Fruit fly (Drosophila melanogaster) whole organism, adult: Measurements from ENCODE around the gene TAF1B.
A peak's percentile ranks its signal among the peaks of the same experiment; 100 is the strongest.

Experiments used
- CG11617 ChIP-seq: fragments of 200-800 bp; sonication (Bioruptor generic); optimal IDR thresholded peaks from 2 replicates; lab custom pipeline; 2017; ENCODE audit warnings: mild to moderate bottlenecking, missing biosample characterization, missing genetic modification reagents, missing genetic modification characterization
- CG12768 ChIP-seq: fragments of 200-800 bp; sonication (Bioruptor generic); optimal IDR thresholded peaks from 2 replicates; lab custom pipeline; 2017; ENCODE audit warnings: missing biosample characterization, missing genetic modification characterization, mild to moderate bottlenecking, moderate library complexity, missing genetic modification reagents
- CG14711 ChIP-seq: fragments of 200-800 bp; sonication (Bioruptor generic); optimal IDR thresholded peaks from 2 replicates; lab custom pipeline; 2018; ENCODE audit warnings: missing biosample characterization, mild to moderate bottlenecking, missing genetic modification characterization, moderate library complexity
- CG1620 ChIP-seq: fragments of 200-800 bp; sonication (Bioruptor generic); optimal IDR thresholded peaks from 2 replicates; lab custom pipeline; 2016; ENCODE audit warnings: missing biosample characterization, missing genetic modification characterization
- CG33017 ChIP-seq: fragments of 200-800 bp; sonication (Bioruptor generic); optimal IDR thresholded peaks from 2 replicates; lab custom pipeline; 2018; ENCODE audit warnings: missing biosample characterization, mild to moderate bottlenecking, missing genetic modification characterization, moderate library complexity
- CG5204 ChIP-seq: fragments of 200-800 bp; sonication (Bioruptor generic); optimal IDR thresholded peaks from 2 replicates; lab custom pipeline; 2016; ENCODE audit warnings: missing biosample characterization, missing genetic modification characterization
- CG7045 ChIP-seq: fragments of 200-800 bp; sonication (Bioruptor generic); optimal IDR thresholded peaks from 2 replicates; lab custom pipeline; 2017; ENCODE audit warnings: missing biosample characterization, mild to moderate bottlenecking, missing genetic modification characterization
- CG7101 ChIP-seq: fragments of 200-800 bp; sonication (Bioruptor generic); optimal IDR thresholded peaks from 2 replicates; lab custom pipeline; 2018; ENCODE audit warnings: missing biosample characterization, mild to moderate bottlenecking, missing genetic modification characterization, moderate library complexity
- Clk ChIP-seq: fragments of 200-800 bp; sonication (Bioruptor generic); optimal IDR thresholded peaks from 2 replicates; lab custom pipeline; 2017; ENCODE audit warnings: missing biosample characterization, missing genetic modification characterization
- Crg-1 ChIP-seq: fragments of 200-800 bp; sonication (Bioruptor generic); optimal IDR thresholded peaks from 2 replicates; lab custom pipeline; 2016; ENCODE audit warnings: missing biosample characterization, missing genetic modification characterization
- Hr96 ChIP-seq: fragments of 200-800 bp; sonication (Bioruptor generic); optimal IDR thresholded peaks from 2 replicates; lab custom pipeline; 2016; ENCODE audit warnings: missing biosample characterization, missing genetic modification characterization
- Mnt ChIP-seq: fragments of 200-800 bp; sonication (Bioruptor generic); optimal IDR thresholded peaks from 2 replicates; lab custom pipeline; 2016; ENCODE audit warnings: missing biosample characterization, mild to moderate bottlenecking, missing genetic modification characterization
- bab1 ChIP-seq: fragments of 200-800 bp; sonication (Bioruptor generic); optimal IDR thresholded peaks from 3 replicates; lab custom pipeline; 2019; ENCODE audit warnings: missing biosample characterization, mild to moderate bottlenecking, missing genetic modification characterization, moderate library complexity
- cic ChIP-seq: fragments of 200-800 bp; sonication (Bioruptor generic); optimal IDR thresholded peaks from 2 replicates; lab custom pipeline; 2017; ENCODE audit warnings: missing biosample characterization, mild to moderate bottlenecking, missing genetic modification characterization, moderate library complexity
- cnc ChIP-seq, 2 experiments: fragments of >200 bp; optimal IDR thresholded peaks; 2 replicates each; lab custom pipeline; 2017
- kay ChIP-seq: fragments of 200-800 bp; sonication (Bioruptor generic); peaks from one replicate; lab custom pipeline; 2016; ENCODE audit warnings: missing biosample characterization, missing genetic modification characterization, borderline replicate concordance
- ovo ChIP-seq: fragments of 200-800 bp; sonication (Bioruptor generic); optimal IDR thresholded peaks from 2 replicates; lab custom pipeline; 2016; ENCODE audit warnings: missing biosample characterization, missing genetic modification characterization
- pad ChIP-seq: fragments of 200-800 bp; sonication (Bioruptor generic); optimal IDR thresholded peaks from 3 replicates; lab custom pipeline; 2017; ENCODE audit warnings: missing biosample characterization, missing genetic modification characterization, mild to moderate bottlenecking, moderate library complexity, missing genetic modification reagents
- tj ChIP-seq: fragments of 200-800 bp; sonication (Bioruptor generic); optimal IDR thresholded peaks from 3 replicates; lab custom pipeline; 2017; ENCODE audit warnings: missing biosample characterization, mild to moderate bottlenecking, missing genetic modification characterization, moderate library complexity
- toe ChIP-seq: fragments of 200-800 bp; sonication (Bioruptor generic); optimal IDR thresholded peaks from 2 replicates; lab custom pipeline; 2016; ENCODE audit warnings: missing biosample characterization, missing genetic modification characterization

TAF1B gene

DNA sequence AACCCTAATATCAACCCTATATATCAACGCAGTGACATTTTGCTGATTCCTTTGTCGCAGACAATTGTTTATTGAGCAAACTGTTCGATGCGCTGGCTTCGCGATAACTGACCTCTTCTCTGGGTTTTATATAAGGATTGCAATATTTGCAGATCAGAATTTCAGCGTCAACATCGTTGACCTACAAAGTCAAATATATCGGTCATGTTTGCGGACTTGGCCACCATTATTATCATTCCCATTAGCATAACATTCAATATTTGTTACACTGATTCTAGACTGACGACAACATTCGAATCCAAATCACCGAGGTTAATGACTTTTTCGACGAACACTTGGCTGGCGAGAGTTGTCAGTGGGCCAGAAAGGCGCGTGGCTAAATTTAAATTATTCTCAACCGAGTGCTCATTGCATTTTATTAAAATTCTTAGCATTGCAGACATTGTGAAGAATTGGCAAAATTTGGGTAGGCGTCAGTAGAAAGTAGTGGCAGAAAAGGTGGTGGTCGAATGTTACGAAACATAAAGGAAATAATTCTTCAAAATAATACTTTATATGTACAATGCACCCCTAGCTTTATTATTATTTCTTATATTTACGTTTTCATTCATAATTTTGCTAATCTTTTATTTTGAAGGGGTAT lies 25.3 kb upstream of the TAF1B start:
- TF ChIP-seq cic (GFP tag; lab: Kevin White, UChicago) (no peak), CG7045 (no peak), bab1 (GFP tag; lab: Kevin White, UChicago) (no peak), Mnt (no peak), Hr96 (GFP tag; lab: Kevin White, UChicago) (no peak), ovo (no peak), Crg-1 (GFP tag; lab: Kevin White, UChicago) (no peak), Clk (GFP tag; lab: Kevin White, UChicago) (no peak), CG5204 (no peak), pad (GFP tag; lab: Kevin White, UChicago) (no peak), CG33017 (tag; lab: Kevin White, UChicago) (no peak), kay (GFP tag; lab: Kevin White, UChicago) (peak; percentile 80), CG7101 (tag; lab: Kevin White, UChicago) (no peak), cnc (optimal IDR thresholded peaks at IDR 0.05; lab: Kevin White, UChicago) (no peak), tj (GFP tag; lab: Kevin White, UChicago) (peak; percentile 66), CG1620 (GFP tag; lab: Kevin White, UChicago) (no peak)

DNA sequence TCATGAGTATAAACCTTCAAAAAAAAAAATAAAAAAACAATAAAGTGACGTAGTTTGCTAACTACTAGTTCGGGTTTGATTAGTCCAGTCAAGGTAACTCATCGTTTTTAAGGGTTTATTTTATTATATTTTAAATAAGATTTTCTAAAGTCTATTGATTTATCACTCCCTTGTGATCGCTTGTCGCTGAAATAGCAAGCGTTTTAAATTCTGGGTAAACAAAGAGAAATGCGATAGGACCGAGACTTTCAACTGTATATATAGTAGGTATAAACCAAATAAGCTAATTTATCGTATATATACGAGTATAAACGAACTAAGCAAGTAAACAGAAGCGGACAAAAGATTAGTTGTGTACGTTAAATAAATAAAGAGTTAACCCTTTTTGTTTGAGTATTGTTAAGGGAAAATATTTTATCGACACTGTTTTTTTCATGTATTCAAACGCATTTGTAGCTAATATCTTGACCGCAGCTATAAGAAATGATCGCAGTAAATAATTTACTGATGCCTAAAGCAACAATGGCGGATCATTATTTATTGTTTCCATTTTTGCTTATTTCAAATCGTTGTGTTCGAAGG lies 24.6 kb upstream of the TAF1B start:
- TF ChIP-seq Mnt (peak; percentile 16), toe (GFP tag; lab: Kevin White, UChicago) (peak; percentile 70), CG12768 (GFP tag; lab: Kevin White, UChicago) (peak; percentile 91), Clk (GFP tag; lab: Kevin White, UChicago) (peak; percentile 56), Hr96 (GFP tag; lab: Kevin White, UChicago) (peak; percentile 33), cic (GFP tag; lab: Kevin White, UChicago) (peak; percentile 65), kay (GFP tag; lab: Kevin White, UChicago) (peak; percentile 95), Crg-1 (GFP tag; lab: Kevin White, UChicago) (peak; percentile 92), CG7101 (tag; lab: Kevin White, UChicago) (peak; percentile 87), bab1 (GFP tag; lab: Kevin White, UChicago) (peak; percentile 52), CG1620 (GFP tag; lab: Kevin White, UChicago) (peak; percentile 68), CG7045 (peak; percentile 86), ovo (peak; percentile 78), cnc (optimal IDR thresholded peaks at IDR 0.05; lab: Kevin White, UChicago) (no peak), CG5204 (peak; percentile 41), tj (GFP tag; lab: Kevin White, UChicago) (no peak), CG33017 (tag; lab: Kevin White, UChicago) (peak; percentile 85), pad (GFP tag; lab: Kevin White, UChicago) (peak; percentile 66), CG14711 (tag; lab: Kevin White, UChicago) (peak; percentile 72), CG11617 (peak; percentile 70)

dm6 chr3R:10167280-10167679 lies 23.3 kb upstream of the TAF1B start:
- TF ChIP-seq kay (GFP tag; lab: Kevin White, UChicago) (peak; percentile 86), toe (GFP tag; lab: Kevin White, UChicago) (no peak)

DNA sequence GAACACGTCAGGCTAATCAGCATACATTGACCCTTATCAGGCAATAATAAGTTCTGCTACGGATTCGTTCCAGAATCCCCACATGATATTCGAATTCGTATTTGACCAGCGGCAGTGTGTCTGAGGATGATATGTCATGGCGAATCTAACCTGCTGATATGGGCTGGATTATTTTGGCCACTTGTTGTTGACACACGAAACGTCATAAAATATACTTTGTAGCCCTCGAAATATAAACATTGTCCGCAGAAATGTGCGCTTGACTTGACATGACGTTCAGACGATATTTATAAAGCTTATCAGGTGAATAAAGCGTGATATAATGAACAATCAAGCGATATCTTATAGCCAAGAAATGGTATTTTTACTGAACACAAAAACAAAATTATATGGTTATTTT lies 22.4 kb upstream of the TAF1B start:
- TF ChIP-seq Mnt (peak; percentile 43), CG14711 (tag; lab: Kevin White, UChicago) (peak; percentile 16), Hr96 (GFP tag; lab: Kevin White, UChicago) (peak; percentile 29), cic (GFP tag; lab: Kevin White, UChicago) (peak; percentile 29), CG7101 (tag; lab: Kevin White, UChicago) (peak; percentile 26), CG11617 (peak; percentile 35), CG5204 (no peak), ovo (no peak), kay (GFP tag; lab: Kevin White, UChicago) (peak; percentile 77), CG12768 (GFP tag; lab: Kevin White, UChicago) (peak; percentile 27)

- peak; percentile 43 for TF ChIP-seq CG14711 (tag; lab: Kevin White, UChicago)
- peak; percentile 88 for TF ChIP-seq ovo
- TF ChIP-seq tj (GFP tag; lab: Kevin White, UChicago) = no peak
- peak; percentile 20 for TF ChIP-seq CG5204
- no peak for TF ChIP-seq Clk (GFP tag; lab: Kevin White, UChicago)
- peak; percentile 25 for TF ChIP-seq Crg-1 (GFP tag; lab: Kevin White, UChicago)
- peak; percentile 22 for TF ChIP-seq pad (GFP tag; lab: Kevin White, UChicago)
- TF ChIP-seq kay (GFP tag; lab: Kevin White, UChicago) = no peak
- TF ChIP-seq CG1620 (GFP tag; lab: Kevin White, UChicago) = peak; percentile 13
- no peak for TF ChIP-seq CG12768 (GFP tag; lab: Kevin White, UChicago)
- TF ChIP-seq CG7101 (tag; lab: Kevin White, UChicago) = peak; percentile 41
- TF ChIP-seq CG11617 = no peak
- TF ChIP-seq Hr96 (GFP tag; lab: Kevin White, UChicago) = no peak
- TF ChIP-seq cnc (optimal IDR thresholded peaks at IDR 0.05; lab: Kevin White, UChicago) = no peak
- TF ChIP-seq CG33017 (tag; lab: Kevin White, UChicago) = peak; percentile 38
- TF ChIP-seq toe (GFP tag; lab: Kevin White, UChicago) = peak; percentile 62
- peak; percentile 65 for TF ChIP-seq bab1 (GFP tag; lab: Kevin White, UChicago)
- no peak for TF ChIP-seq Mnt
- peak; percentile 27 for TF ChIP-seq CG7045
- TF ChIP-seq cic (GFP tag; lab: Kevin White, UChicago) = no peak
Measured at dm6 chr3R:10161163-10161562, 17.2 kb upstream of the TAF1B start, which contains the start of gene CG6254. Gene CG6254, minus strand, starts transcription at chr3R:10161331.
